Worm (Caenorhabditis elegans) whole organism, early embryonic: ENCODE data around the gene trx-2.

ENCODE experiments used
- B0310.2 ChIP-seq: sonication (generic microtip); optimal IDR thresholded peaks from 2 replicates; lab custom pipeline; 2016; ENCODE audit warnings: mild to moderate bottlenecking, missing genetic modification characterization, missing compliant biosample characterization
- ama-1 ChIP-seq: fragments of 150-350 bp; optimal IDR thresholded peaks from 2 replicates; lab custom pipeline; 2014
- hmg-4 ChIP-seq: fragments of 200-800 bp; sonication (Bioruptor generic); optimal IDR thresholded peaks from 2 replicates; lab custom pipeline; 2018; ENCODE audit warnings: mild to moderate bottlenecking, missing genetic modification characterization, missing compliant biosample characterization
- pes-1 ChIP-seq: fragments of 200-800 bp; sonication (Bioruptor generic); IDR thresholded peaks from 2 replicates; pipeline ENCODE4 v1.3.6; 2022; ENCODE audit warnings: missing genetic modification reagents, missing genetic modification characterization, missing compliant biosample characterization
- tbx-37 ChIP-seq: fragments of 200-800 bp; sonication (Bioruptor generic); conservative IDR thresholded peaks from 2 replicates; pipeline ENCODE4 v1.3.6; 2022; ENCODE audit warnings: missing genetic modification reagents, missing genetic modification characterization, missing compliant biosample characterization

DNA sequence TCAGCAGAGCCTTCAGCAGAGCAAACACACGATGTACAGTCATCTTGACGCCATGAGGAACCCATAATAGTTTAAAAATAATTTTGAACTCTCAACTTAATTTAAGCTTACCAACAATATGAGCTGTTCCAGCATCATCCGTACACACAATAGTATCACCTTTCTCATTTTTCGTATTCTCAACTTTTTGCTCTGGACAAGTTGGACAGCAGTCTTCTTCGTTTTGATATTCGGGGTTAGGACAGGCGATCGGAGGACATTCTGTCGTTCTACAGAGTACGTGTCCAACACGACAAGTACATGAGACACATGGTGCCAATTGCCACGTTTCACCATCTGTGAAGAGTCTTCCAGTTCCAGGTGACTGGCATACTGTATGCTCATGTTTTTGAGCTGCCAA lies 9.1 kb downstream of the trx-2 start:
- TF ChIP-seq hmg-4 (GFP tag; lab: Kevin White, UChicago) = no peak
- no peak for TF ChIP-seq tbx-37 (GFP tag; lab: Robert Waterston, UW)
- TF ChIP-seq pes-1 = no peak
- no peak for TF ChIP-seq B0310.2
- TF ChIP-seq ama-1 (lab: Kevin White, UChicago) = no peak
